Fruit fly (Drosophila melanogaster): ENCODE measurements around the gene CG9698.

DNA sequence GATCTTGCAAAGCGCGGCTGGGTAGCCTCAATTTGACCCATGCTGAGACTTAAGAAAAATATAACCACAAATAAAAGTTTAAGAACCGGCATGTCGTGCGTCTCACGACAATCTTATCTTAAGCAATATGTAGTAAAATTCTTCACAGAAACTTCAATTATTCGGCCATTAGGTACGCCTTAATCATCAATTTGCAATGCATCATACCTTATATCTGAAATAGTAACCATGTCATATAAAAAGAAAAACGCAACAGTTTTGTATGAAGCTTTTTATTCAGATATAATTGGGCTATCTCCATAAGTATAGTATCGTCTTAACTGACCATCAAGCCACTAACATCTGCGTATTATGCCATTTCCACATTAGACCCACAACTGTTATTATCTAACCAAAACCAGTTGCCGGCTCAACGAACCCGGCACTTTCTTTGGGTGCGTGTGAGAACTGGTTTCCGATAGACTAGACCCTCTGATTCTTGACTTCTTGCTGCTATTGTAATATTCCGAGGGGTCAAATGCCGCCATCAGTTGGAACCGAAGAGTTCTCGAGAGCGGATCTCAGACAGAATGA is at the start of gene CG9698, which contains the start of gene CG31524:
- TF ChIP-seq pan (optimal IDR thresholded peaks at IDR 0.05) (no peak), Dll (optimal IDR thresholded peaks at IDR 0.05) (no peak), CG8478 (optimal IDR thresholded peaks at IDR 0.05) (no peak), psq (optimal IDR thresholded peaks at IDR 0.05) (no peak)

Measured in whole organism.